Worm (Caenorhabditis elegans): ENCODE data around the gene T19C3.3.
A peak's percentile ranks its signal among the peaks of the same experiment; 100 is the strongest.

The T19C3.3 gene

DNA sequence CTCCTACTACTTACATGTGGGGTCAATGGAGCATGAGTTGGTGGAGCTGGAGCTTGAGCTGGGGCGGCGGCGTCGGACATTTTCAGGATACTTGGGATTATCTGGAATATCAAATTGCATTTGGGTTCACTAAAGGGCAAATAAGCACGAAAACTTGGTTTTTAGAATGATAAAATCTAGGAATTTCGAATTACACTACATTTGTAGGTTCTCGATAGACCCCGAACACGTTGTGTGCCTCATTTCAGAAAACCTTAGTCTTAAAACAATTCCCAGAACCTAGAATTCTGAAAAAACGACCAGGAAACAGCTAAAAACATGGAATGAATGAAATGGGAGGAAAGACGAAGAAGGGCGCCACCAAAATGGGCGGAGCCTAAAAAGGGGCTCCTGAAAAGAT, at the start of gene T19C3.3:
T19C3.3 (minus strand) TSS at position 101 of the 400 bp plus-strand sequence.
- TF ChIP-seq lin-14 (GFP tag; optimal IDR thresholded peaks at IDR 0.05) = peak; percentile 12
- no peak for TF ChIP-seq ztf-11 (tag; optimal IDR thresholded peaks at IDR 0.05)

DNA sequence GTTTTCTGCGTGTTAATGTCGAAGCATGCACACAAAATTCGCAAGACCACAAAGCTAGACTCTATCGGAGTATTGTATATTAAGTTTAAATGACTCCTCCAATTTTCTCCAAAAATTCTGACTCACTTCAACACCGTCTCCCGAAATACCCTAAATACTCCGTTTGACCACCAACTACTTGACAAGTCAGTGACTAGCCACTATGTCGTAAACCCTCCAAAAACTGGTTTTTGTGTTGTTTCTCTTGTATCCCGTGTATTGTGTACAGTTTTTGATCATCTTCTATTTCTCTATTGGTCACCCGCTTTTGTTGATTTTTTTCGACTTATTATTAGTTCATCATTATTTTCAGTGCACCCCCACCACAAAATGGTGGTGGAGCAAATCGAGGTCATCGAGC, 44.0 kb upstream of the T19C3.3 start, which contains the start of gene C09F5.1:
C09F5.1 (plus strand) TSS at position 353 of the 400 bp plus-strand sequence.
- TF ChIP-seq grh-1 (GFP tag; IDR thresholded peaks at IDR 0.05) (peak; percentile 81), nhr-84 (tag; optimal IDR thresholded peaks at IDR 0.05) (no peak), blmp-1 (tag; optimal IDR thresholded peaks at IDR 0.05) (peak; percentile 66), nhr-90 (tag; optimal IDR thresholded peaks at IDR 0.05; ENCODE audit: poor library complexity) (peak; percentile 16), irx-1 (tag; optimal IDR thresholded peaks at IDR 0.05) (no peak), nhr-85 (tag) (peak; percentile 60), C16A3.4 (tag; optimal IDR thresholded peaks at IDR 0.05) (peak; percentile 24), elt-3 (tag; optimal IDR thresholded peaks at IDR 0.05) (peak in 2 of 6 experiments; percentile 34 to 35), efl-1 (optimal IDR thresholded peaks at IDR 0.05) (no peak), efl-1 (GFP tag; optimal IDR thresholded peaks at IDR 0.05 in 1 of 2) (peak in 1 of 2 experiments; percentile 45), lin-14 (GFP tag; optimal IDR thresholded peaks at IDR 0.05) (peak; percentile 62), unc-98 (GFP tag; IDR thresholded peaks at IDR 0.05) (no peak), nhr-47 (tag; optimal IDR thresholded peaks at IDR 0.05) (peak; percentile 1), hlh-17 (GFP tag; optimal IDR thresholded peaks at IDR 0.05; ENCODE audit: borderline replicate concordance) (no peak), tbx-2 (tag; optimal IDR thresholded peaks at IDR 0.05) (no peak), lsy-2 (tag; optimal IDR thresholded peaks at IDR 0.05) (peak in 1 of 2 experiments; percentile 16), nhr-71 (tag; optimal IDR thresholded peaks at IDR 0.05) (peak; percentile 15), snu-23 (GFP tag; optimal IDR thresholded peaks at IDR 0.05) (peak; percentile 52), isw-1 (GFP tag; IDR thresholded peaks at IDR 0.05) (no peak), ceh-8 (GFP tag; optimal IDR thresholded peaks at IDR 0.05) (no peak), nhr-20 (tag; optimal IDR thresholded peaks at IDR 0.05) (peak; percentile 18), lin-35 (GFP tag; optimal IDR thresholded peaks at IDR 0.05) (peak in 1 of 2 experiments; percentile 37)

DNA sequence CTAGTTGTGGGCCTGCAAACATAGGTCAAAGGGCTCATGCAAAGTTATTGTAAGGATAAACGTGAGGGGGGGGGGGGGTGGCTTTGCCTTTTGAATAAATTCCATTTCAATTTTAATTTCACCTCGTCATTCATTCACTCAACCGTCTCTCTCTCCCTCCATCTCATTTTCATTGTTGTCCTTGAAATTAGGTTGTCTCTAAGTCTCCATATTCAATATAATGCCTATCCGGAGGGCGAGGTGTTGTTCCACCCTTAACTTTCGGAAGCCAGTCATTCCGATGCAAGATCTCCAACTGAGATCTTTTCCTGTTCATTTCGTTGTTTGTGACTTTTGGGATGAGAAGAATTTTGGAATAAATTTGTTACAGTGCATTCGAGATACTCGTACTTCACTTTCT, 42.9 kb upstream of the T19C3.3 start:
- TF ChIP-seq C34B4.2 (tag; optimal IDR thresholded peaks at IDR 0.05) (no peak), lin-14 (GFP tag; optimal IDR thresholded peaks at IDR 0.05) (peak; percentile 77), nhr-85 (tag) (peak; percentile 76), lir-3 (tag; optimal IDR thresholded peaks at IDR 0.05; ENCODE audit: poor library complexity) (no peak), vab-15 (tag; optimal IDR thresholded peaks at IDR 0.05) (no peak), mep-1 (tag; optimal IDR thresholded peaks at IDR 0.05) (peak; percentile 65), ceh-90 (tag; optimal IDR thresholded peaks at IDR 0.05) (no peak), nhr-20 (tag; optimal IDR thresholded peaks at IDR 0.05) (peak; percentile 4), nhr-76 (tag; optimal IDR thresholded peaks at IDR 0.05) (no peak), fkh-10 (GFP tag; optimal IDR thresholded peaks at IDR 0.05) (no peak), dpl-1 (GFP tag; optimal IDR thresholded peaks at IDR 0.05) (no peak), F16B12.6 (tag; optimal IDR thresholded peaks at IDR 0.05) (no peak), blmp-1 (tag; optimal IDR thresholded peaks at IDR 0.05) (peak; percentile 95), nhr-90 (tag; optimal IDR thresholded peaks at IDR 0.05; ENCODE audit: poor library complexity) (no peak), nhr-77 (tag; optimal IDR thresholded peaks at IDR 0.05) (no peak), ama-1 (optimal IDR thresholded peaks at IDR 0.05) (no peak), nhr-237 (tag; optimal IDR thresholded peaks at IDR 0.05) (no peak), C04F5.9 (tag; optimal IDR thresholded peaks at IDR 0.05) (no peak), nhr-84 (tag; optimal IDR thresholded peaks at IDR 0.05) (no peak), lin-39 (tag; optimal IDR thresholded peaks at IDR 0.05) (no peak)

DNA sequence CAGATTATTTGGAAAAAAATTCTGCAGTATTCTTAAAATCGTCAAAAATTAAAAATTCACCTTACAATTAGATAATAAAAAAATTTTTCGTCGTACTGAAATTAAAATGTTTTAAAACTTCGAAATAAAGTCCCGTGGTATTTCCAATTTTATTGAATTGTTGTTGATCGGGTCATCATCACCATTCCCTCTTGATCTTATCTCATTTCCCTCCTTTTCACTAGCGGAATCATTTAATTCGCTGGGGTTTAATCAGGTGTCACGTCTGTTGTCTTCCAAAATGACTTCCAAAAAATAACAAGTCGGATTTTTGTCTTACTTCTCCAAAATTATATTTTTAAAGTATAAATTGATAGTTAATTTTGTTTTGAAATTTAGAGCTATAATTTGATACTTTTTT, 42.3 kb upstream of the T19C3.3 start:
- TF ChIP-seq dpl-1 (GFP tag; optimal IDR thresholded peaks at IDR 0.05) = no peak
- no peak for TF ChIP-seq ceh-8 (GFP tag; optimal IDR thresholded peaks at IDR 0.05)
- TF ChIP-seq snu-23 (GFP tag; optimal IDR thresholded peaks at IDR 0.05) = peak; percentile 9
- no peak for TF ChIP-seq nhr-19 (GFP tag; conservative IDR thresholded peaks at IDR 0.05)
- no peak for TF ChIP-seq rnt-1 (tag; optimal IDR thresholded peaks at IDR 0.05)
- TF ChIP-seq nhr-12 (tag; optimal IDR thresholded peaks at IDR 0.05) = no peak
- TF ChIP-seq mep-1 (tag; optimal IDR thresholded peaks at IDR 0.05) = peak; percentile 15
- no peak for TF ChIP-seq ces-1 (GFP tag; optimal IDR thresholded peaks at IDR 0.05)
- TF ChIP-seq blmp-1 (tag; optimal IDR thresholded peaks at IDR 0.05) = peak; percentile 85
- TF ChIP-seq lin-14 (GFP tag; optimal IDR thresholded peaks at IDR 0.05) = peak; percentile 45
- TF ChIP-seq nhr-85 (tag) = peak; percentile 77
- no peak for TF ChIP-seq grh-1 (GFP tag; IDR thresholded peaks at IDR 0.05)
- TF ChIP-seq elt-3 (tag; optimal IDR thresholded peaks at IDR 0.05) = peak in 1 of 6 experiments; percentile 60
- peak; percentile 4 for TF ChIP-seq nhr-20 (tag; optimal IDR thresholded peaks at IDR 0.05)
- TF ChIP-seq unc-130 (tag; optimal IDR thresholded peaks at IDR 0.05) = no peak
